Worm (Caenorhabditis elegans) whole organism, L1 larva: ENCODE data around the gene F22B5.6.

Experiments used
- ama-1 ChIP-seq: fragments of 150-350 bp; optimal IDR thresholded peaks from 2 replicates; lab custom pipeline; 2014
- ceh-8 ChIP-seq: fragments of 200-800 bp; sonication (Bioruptor generic); optimal IDR thresholded peaks from 2 replicates; lab custom pipeline; 2018; ENCODE audit warnings: mild to moderate bottlenecking, missing genetic modification characterization, moderate library complexity, missing compliant biosample characterization
- ces-1 ChIP-seq: fragments of 150-350 bp; optimal IDR thresholded peaks from 2 replicates; lab custom pipeline; 2014; ENCODE audit warnings: missing biosample characterization, missing genetic modification reagents, missing genetic modification characterization
- fkh-10 ChIP-seq: sonication (generic microtip); optimal IDR thresholded peaks from 2 replicates; lab custom pipeline; 2017; ENCODE audit warnings: missing biosample characterization, missing genetic modification reagents, missing genetic modification characterization
- fos-1 ChIP-seq: fragments of 150-350 bp; optimal IDR thresholded peaks from 2 replicates; lab custom pipeline; 2014; ENCODE audit warnings: missing biosample characterization, missing genetic modification characterization
- nhr-11 ChIP-seq: fragments of 150-350 bp; optimal IDR thresholded peaks from 2 replicates; lab custom pipeline; 2014; ENCODE audit warnings: missing biosample characterization, missing genetic modification characterization
- pqm-1 ChIP-seq: sonication (generic microtip); optimal IDR thresholded peaks from 3 replicates; lab custom pipeline; 2017; ENCODE audit warnings: missing biosample characterization, missing genetic modification characterization
- sup-37 ChIP-seq: fragments of 200-800 bp; sonication (Bioruptor generic); optimal IDR thresholded peaks from 2 replicates; lab custom pipeline; 2018; ENCODE audit warnings: mild to moderate bottlenecking, missing genetic modification characterization, missing compliant biosample characterization

ce11 chrII:8442176-8442575 is 13.8 kb downstream of the F22B5.6 start:
- TF ChIP-seq sup-37 (no peak), fos-1 (tag; lab: Kevin White, UChicago) (no peak), fkh-10 (GFP tag; lab: Kevin White, UChicago) (no peak), ces-1 (GFP tag; lab: Kevin White, UChicago) (no peak), nhr-11 (tag; lab: Kevin White, UChicago) (no peak), pqm-1 (tag; lab: Kevin White, UChicago) (no peak), ama-1 (lab: Kevin White, UChicago) (no peak), ceh-8 (GFP tag; lab: Kevin White, UChicago) (no peak)
